Fruit fly (Drosophila melanogaster) whole organism, embryonic: Measurements from ENCODE around the gene CG17646.

Experiments used
- CG10959 ChIP-seq: fragments of 200-800 bp; sonication (Bioruptor generic); IDR thresholded peaks from 2 replicates; pipeline ENCODE4 v1.3.6; 2022; ENCODE audit warnings: missing biosample characterization, missing genetic modification characterization
- CG11504 ChIP-seq: fragments of 200-800 bp; sonication (Bioruptor generic); optimal IDR thresholded peaks from 3 replicates; lab custom pipeline; 2019; ENCODE audit warnings: missing biosample characterization, mild to moderate bottlenecking, missing genetic modification characterization, moderate library complexity
- CG12071 ChIP-seq: fragments of 200-800 bp; sonication (Bioruptor generic); optimal IDR thresholded peaks from 3 replicates; lab custom pipeline; 2018; ENCODE audit warnings: missing biosample characterization, mild to moderate bottlenecking, missing genetic modification characterization
- CG12299 ChIP-seq: fragments of 200-800 bp; sonication (Bioruptor generic); optimal IDR thresholded peaks from 2 replicates; lab custom pipeline; 2018; ENCODE audit warnings: missing biosample characterization, mild to moderate bottlenecking, missing genetic modification characterization
- CG13775 ChIP-seq: fragments of 200-800 bp; sonication (Bioruptor generic); optimal IDR thresholded peaks from 3 replicates; lab custom pipeline; 2017; ENCODE audit warnings: missing biosample characterization, mild to moderate bottlenecking, missing genetic modification characterization
- CG14667 ChIP-seq: fragments of 200-800 bp; sonication (Bioruptor generic); IDR thresholded peaks from 2 replicates; pipeline ENCODE4 v1.3.6; 2022; ENCODE audit warnings: missing biosample characterization, missing genetic modification characterization
- CG15696 ChIP-seq: fragments of 200-800 bp; sonication (Bioruptor generic); optimal IDR thresholded peaks from 2 replicates; lab custom pipeline; 2019; ENCODE audit warnings: missing biosample characterization, mild to moderate bottlenecking, missing genetic modification characterization, moderate library complexity
- CG1647 ChIP-seq: fragments of 200-800 bp; sonication (Bioruptor generic); optimal IDR thresholded peaks from 3 replicates; lab custom pipeline; 2016; ENCODE audit warnings: missing biosample characterization, missing genetic modification characterization
- CG18262 ChIP-seq: fragments of 200-800 bp; optimal IDR thresholded peaks from 3 replicates; lab custom pipeline; 2019; ENCODE audit warnings: missing biosample characterization, mild to moderate bottlenecking, missing genetic modification characterization, moderate library complexity
- CG2116 ChIP-seq: fragments of 200-800 bp; sonication (Bioruptor generic); optimal IDR thresholded peaks from 3 replicates; lab custom pipeline; 2018; ENCODE audit warnings: missing biosample characterization, mild to moderate bottlenecking, missing genetic modification characterization
- CG2120 ChIP-seq: fragments of 200-800 bp; sonication (Bioruptor generic); optimal IDR thresholded peaks from 3 replicates; lab custom pipeline; 2016; ENCODE audit warnings: missing biosample characterization, missing genetic modification characterization
- CG34376 ChIP-seq: fragments of 200-800 bp; sonication (Bioruptor generic); optimal IDR thresholded peaks from 2 replicates; lab custom pipeline; 2018; ENCODE audit warnings: missing biosample characterization, mild to moderate bottlenecking, missing genetic modification characterization
- CG3995 ChIP-seq: fragments of 200-800 bp; sonication (Bioruptor generic); optimal IDR thresholded peaks from 3 replicates; lab custom pipeline; 2016; ENCODE audit warnings: missing biosample characterization, missing genetic modification characterization
- CG42726 ChIP-seq: fragments of 200-800 bp; sonication (Bioruptor generic); IDR thresholded peaks from 2 replicates; pipeline ENCODE4 v1.3.6; 2022; ENCODE audit warnings: missing biosample characterization, missing genetic modification characterization; ENCODE audit not compliant: partially characterized antibody
- CG4707 ChIP-seq: fragments of 200-800 bp; sonication (Bioruptor generic); optimal IDR thresholded peaks from 2 replicates; lab custom pipeline; 2018; ENCODE audit warnings: missing biosample characterization, mild to moderate bottlenecking, missing genetic modification characterization, moderate library complexity
- CG7556 ChIP-seq: fragments of 200-800 bp; sonication (Bioruptor generic); optimal IDR thresholded peaks from 2 replicates; lab custom pipeline; 2017; ENCODE audit warnings: missing biosample characterization, mild to moderate bottlenecking, missing genetic modification characterization
- Chrac-16 ChIP-seq: fragments of 200-800 bp; sonication (Bioruptor generic); optimal IDR thresholded peaks from 3 replicates; lab custom pipeline; 2016; ENCODE audit warnings: missing biosample characterization, missing genetic modification characterization
- D ChIP-seq, 2 experiments: fragments of 200-800 bp in 1 of 2; fragments of >200 bp in 1 of 2; sonication (Bioruptor generic) in 1 of 2; optimal IDR thresholded peaks; 2 replicates in 1 of 2; 3 replicates in 1 of 2; lab custom pipeline; 2017; ENCODE audit warnings: mild to moderate bottlenecking in 1 of 2, missing biosample characterization in 1 of 2, missing genetic modification characterization in 1 of 2, missing genetic modification reagents in 1 of 2
- Dll ChIP-seq: fragments of 200-800 bp; sonication (Bioruptor generic); IDR thresholded peaks from 4 replicates; pipeline ENCODE4 v1.3.6; 2022; ENCODE audit warnings: missing biosample characterization, missing genetic modification characterization; ENCODE audit not compliant: partially characterized antibody
- HLH54F ChIP-seq: fragments of 200-800 bp; sonication (Bioruptor generic); optimal IDR thresholded peaks from 3 replicates; lab custom pipeline; 2016; ENCODE audit warnings: missing biosample characterization, missing genetic modification characterization
- Lhr ChIP-seq: fragments of 200-800 bp; sonication (Bioruptor generic); optimal IDR thresholded peaks from 3 replicates; lab custom pipeline; 2017; ENCODE audit warnings: mild to moderate bottlenecking, missing biosample characterization, missing genetic modification reagents, missing genetic modification characterization
- Lim3 ChIP-seq: fragments of 200-800 bp; sonication (Bioruptor generic); IDR thresholded peaks from 2 replicates; pipeline ENCODE4 v1.3.6; 2022; ENCODE audit warnings: missing biosample characterization, missing genetic modification characterization
- Med ChIP-seq: fragments of 200-800 bp; sonication (Bioruptor generic); peaks from one replicate; lab custom pipeline; 2016; ENCODE audit warnings: missing biosample characterization, missing genetic modification characterization, mild to moderate bottlenecking, inconsistent platforms, moderate library complexity
- Optix ChIP-seq: fragments of 200-800 bp; sonication (Bioruptor generic); IDR thresholded peaks from 3 replicates; pipeline ENCODE4 v1.3.6; 2022; ENCODE audit warnings: missing biosample characterization, missing genetic modification characterization
- Pdp1 ChIP-seq, 2 experiments: fragments of 200-800 bp; sonication (Bioruptor generic); optimal IDR thresholded peaks; 3 replicates each; lab custom pipeline; 2016; ENCODE audit warnings: missing biosample characterization in 2 of 2, missing genetic modification characterization in 2 of 2, mild to moderate bottlenecking in 1 of 2, moderate library complexity in 1 of 2
- Xbp1 ChIP-seq: fragments of 200-800 bp; sonication (Bioruptor generic); optimal IDR thresholded peaks from 3 replicates; lab custom pipeline; 2016; ENCODE audit warnings: missing biosample characterization, mild to moderate bottlenecking, missing genetic modification characterization
- YL-1 ChIP-seq: fragments of 200-800 bp; sonication (Bioruptor generic); optimal IDR thresholded peaks from 3 replicates; lab custom pipeline; 2017; ENCODE audit warnings: missing biosample characterization, mild to moderate bottlenecking, missing genetic modification characterization
- bsh ChIP-seq, 2 experiments: fragments of 200-800 bp; sonication (Bioruptor generic); optimal IDR thresholded peaks; 2 replicates each; lab custom pipeline; 2017 to 2018; ENCODE audit warnings: mild to moderate bottlenecking in 2 of 2, missing biosample characterization in 2 of 2, missing genetic modification characterization in 2 of 2, moderate library complexity in 1 of 2
- corto ChIP-seq: fragments of 200-800 bp; sonication (Bioruptor generic); optimal IDR thresholded peaks from 2 replicates; lab custom pipeline; 2016; ENCODE audit warnings: missing biosample characterization, mild to moderate bottlenecking, missing genetic modification characterization, moderate library complexity
- crp ChIP-seq, 2 experiments: fragments of 200-800 bp; sonication (Bioruptor generic); optimal IDR thresholded peaks; 2 replicates in 1 of 2; 3 replicates in 1 of 2; lab custom pipeline; 2017; ENCODE audit warnings: missing biosample characterization in 2 of 2, missing genetic modification characterization in 2 of 2, mild to moderate bottlenecking in 1 of 2, moderate library complexity in 1 of 2
- dati ChIP-seq: fragments of 200-800 bp; sonication (Bioruptor generic); IDR thresholded peaks from 2 replicates; pipeline ENCODE4 v1.3.6; 2022; ENCODE audit warnings: missing biosample characterization, missing genetic modification characterization
- disco-r ChIP-seq: fragments of 200-800 bp; sonication (Bioruptor generic); optimal IDR thresholded peaks from 2 replicates; lab custom pipeline; 2016; ENCODE audit warnings: missing biosample characterization, missing genetic modification characterization
- grn ChIP-seq: fragments of 200-800 bp; sonication (Bioruptor generic); optimal IDR thresholded peaks from 3 replicates; lab custom pipeline; 2017; ENCODE audit warnings: missing biosample characterization, missing genetic modification characterization
- hb ChIP-seq: fragments of 200-800 bp; sonication (Bioruptor generic); IDR thresholded peaks from 3 replicates; pipeline ENCODE4 v1.3.6; 2022; ENCODE audit warnings: missing biosample characterization, missing genetic modification characterization; ENCODE audit not compliant: partially characterized antibody
- ind ChIP-seq: fragments of 200-800 bp; sonication (Bioruptor generic); optimal IDR thresholded peaks from 3 replicates; lab custom pipeline; 2016; ENCODE audit warnings: missing biosample characterization, missing genetic modification characterization
- kah ChIP-seq: fragments of 200-800 bp; sonication (Bioruptor generic); optimal IDR thresholded peaks from 2 replicates; lab custom pipeline; 2018; ENCODE audit warnings: missing biosample characterization, mild to moderate bottlenecking, missing genetic modification characterization
- lbe ChIP-seq: fragments of 200-800 bp; sonication (Bioruptor generic); optimal IDR thresholded peaks from 2 replicates; lab custom pipeline; 2016; ENCODE audit warnings: missing biosample characterization, mild to moderate bottlenecking, missing genetic modification characterization
- luna ChIP-seq: fragments of 200-800 bp; sonication (Bioruptor generic); optimal IDR thresholded peaks from 2 replicates; lab custom pipeline; 2016; ENCODE audit warnings: missing biosample characterization, missing genetic modification characterization
- nom ChIP-seq: fragments of 200-800 bp; sonication (Bioruptor generic); optimal IDR thresholded peaks from 2 replicates; lab custom pipeline; 2017; ENCODE audit warnings: missing biosample characterization, missing genetic modification characterization, mild to moderate bottlenecking, moderate library complexity, missing genetic modification reagents
- oc ChIP-seq: fragments of 200-800 bp; sonication (Bioruptor generic); optimal IDR thresholded peaks from 2 replicates; lab custom pipeline; 2018; ENCODE audit warnings: missing biosample characterization, mild to moderate bottlenecking, missing genetic modification characterization, moderate library complexity
- p53 ChIP-seq: fragments of 200-800 bp; sonication (Bioruptor generic); optimal IDR thresholded peaks from 2 replicates; lab custom pipeline; 2016; ENCODE audit warnings: missing biosample characterization, missing genetic modification characterization
- pb ChIP-seq: fragments of 200-800 bp; sonication (Bioruptor generic); optimal IDR thresholded peaks from 3 replicates; lab custom pipeline; 2016; ENCODE audit warnings: missing biosample characterization, missing genetic modification characterization
- peb ChIP-seq: fragments of 200-800 bp; sonication (Bioruptor generic); IDR thresholded peaks from 2 replicates; pipeline ENCODE4 v1.3.6; 2022; ENCODE audit warnings: missing biosample characterization, missing genetic modification characterization
- rib ChIP-seq: fragments of 200-800 bp; sonication (Bioruptor generic); IDR thresholded peaks from 2 replicates; pipeline ENCODE4 v1.3.6; 2022; ENCODE audit warnings: missing biosample characterization, missing genetic modification characterization
- seq ChIP-seq: fragments of 200-800 bp; sonication (Bioruptor generic); IDR thresholded peaks from 2 replicates; pipeline ENCODE4 v1.3.6; 2022; ENCODE audit warnings: missing biosample characterization, missing genetic modification characterization
- slou ChIP-seq: fragments of 200-800 bp; sonication (Bioruptor generic); optimal IDR thresholded peaks from 3 replicates; lab custom pipeline; 2016; ENCODE audit warnings: missing biosample characterization, missing genetic modification characterization
- wek ChIP-seq: fragments of 200-800 bp; sonication (Bioruptor generic); optimal IDR thresholded peaks from 3 replicates; lab custom pipeline; 2018; ENCODE audit warnings: missing biosample characterization, mild to moderate bottlenecking, missing genetic modification characterization, moderate library complexity
- z ChIP-seq: fragments of 200-800 bp; sonication (Bioruptor generic); IDR thresholded peaks from 3 replicates; pipeline ENCODE4 v1.3.6; 2022; ENCODE audit warnings: missing biosample characterization, missing genetic modification characterization
- zfh2 ChIP-seq: fragments of 200-800 bp; sonication (Bioruptor generic); optimal IDR thresholded peaks from 2 replicates; lab custom pipeline; 2016; ENCODE audit warnings: missing biosample characterization, missing genetic modification characterization

Gene CG17646

dm6 chr2L:1737057-1737581, 4.8 kb downstream of the CG17646 start (continued):
- TF ChIP-seq bsh (GFP tag; optimal IDR thresholded peaks at IDR 0.05; lab: Kevin White, UChicago) = peak; percentile 69 to 90
- peak; percentile 89 to 92 for TF ChIP-seq Pdp1 (GFP tag; optimal IDR thresholded peaks at IDR 0.05; lab: Kevin White, UChicago)
- peak in 1 of 2 experiments; percentile 53 for TF ChIP-seq crp (GFP tag; optimal IDR thresholded peaks at IDR 0.05; lab: Kevin White, UChicago)
- TF ChIP-seq ind (GFP tag; lab: Kevin White, UChicago) = peak; percentile 90
- TF ChIP-seq CG13775 (GFP tag; lab: Kevin White, UChicago) = peak; percentile 84
- TF ChIP-seq Optix (GFP tag; lab: Robert Waterston, UW) = peak; percentile 80; the same call in 2 of the 3 replicates
- peak; percentile 81 for TF ChIP-seq pb (GFP tag; lab: Kevin White, UChicago)
- peak; percentile 90 for TF ChIP-seq CG18262 (tag; lab: Kevin White, UChicago)
- no peak for TF ChIP-seq z (GFP tag; lab: Robert Waterston, UW)
- peak; percentile 85 for TF ChIP-seq disco-r (GFP tag; lab: Kevin White, UChicago)
- peak; percentile 12 for TF ChIP-seq nom
- peak; percentile 98 for TF ChIP-seq Med
- peak; percentile 30 for TF ChIP-seq kah (GFP tag; lab: Kevin White, UChicago)
- peak; percentile 47; the same call in 1 of the 2 replicates for TF ChIP-seq Lim3 (GFP tag; lab: Robert Waterston, UW)
- TF ChIP-seq luna (GFP tag; lab: Kevin White, UChicago) = peak; percentile 47
- TF ChIP-seq grn (GFP tag; lab: Kevin White, UChicago) = peak; percentile 20
- TF ChIP-seq Dll (GFP tag; lab: Robert Waterston, UW) = no peak
- TF ChIP-seq corto (GFP tag; lab: Kevin White, UChicago) = no peak
- no peak for TF ChIP-seq wek (GFP tag; lab: Kevin White, UChicago)
- peak; percentile 90 for TF ChIP-seq oc (tag; lab: Kevin White, UChicago)
- TF ChIP-seq CG2116 (GFP tag; lab: Kevin White, UChicago) = peak; percentile 59
- peak; percentile 62 for TF ChIP-seq CG1647 (GFP tag; lab: Kevin White, UChicago)
- peak; percentile 88 for TF ChIP-seq zfh2
- peak; percentile 92 for TF ChIP-seq Xbp1 (GFP tag; lab: Kevin White, UChicago)
- peak; percentile 89 for TF ChIP-seq CG11504 (tag; lab: Kevin White, UChicago)
- peak; percentile 55 for TF ChIP-seq CG10959 (GFP tag; lab: Robert Waterston, UW)
- peak; percentile 82 for TF ChIP-seq peb (GFP tag; lab: Robert Waterston, UW)
- peak; percentile 89 for TF ChIP-seq Chrac-16 (GFP tag; lab: Kevin White, UChicago)
- peak; percentile 69 for TF ChIP-seq dati (GFP tag; lab: Robert Waterston, UW)
- TF ChIP-seq CG34376 (GFP tag; lab: Kevin White, UChicago) = peak; percentile 19
- TF ChIP-seq CG15696 (tag; lab: Kevin White, UChicago) = peak; percentile 57
- no peak for TF ChIP-seq YL-1 (GFP tag; lab: Kevin White, UChicago)
- peak; percentile 89 for TF ChIP-seq CG7556 (GFP tag; lab: Kevin White, UChicago)
- peak; percentile 89 for TF ChIP-seq HLH54F
- TF ChIP-seq CG12299 (tag; lab: Kevin White, UChicago) = peak; percentile 31
- TF ChIP-seq D (optimal IDR thresholded peaks at IDR 0.05; lab: Kevin White, UChicago) = no peak
- TF ChIP-seq D (GFP tag; optimal IDR thresholded peaks at IDR 0.05; lab: Kevin White, UChicago) = peak; percentile 88
- peak; percentile 68; the same call in 1 of the 2 replicates for TF ChIP-seq CG42726 (GFP tag; lab: Robert Waterston, UW)
- peak; percentile 48 for TF ChIP-seq CG3995 (GFP tag; lab: Kevin White, UChicago)
- TF ChIP-seq hb (GFP tag; lab: Robert Waterston, UW) = no peak
- TF ChIP-seq CG2120 = peak; percentile 94
- TF ChIP-seq CG12071 = peak; percentile 65
- no peak for TF ChIP-seq rib (GFP tag; lab: Robert Waterston, UW)
- peak; percentile 35 for TF ChIP-seq CG4707 (GFP tag; lab: Kevin White, UChicago)
- TF ChIP-seq Lhr = peak; percentile 49
- TF ChIP-seq slou (GFP tag; lab: Kevin White, UChicago) = peak; percentile 74
- TF ChIP-seq CG14667 (GFP tag; lab: Robert Waterston, UW) = peak; percentile 85
- TF ChIP-seq lbe (GFP tag; lab: Kevin White, UChicago) = no peak
- TF ChIP-seq seq (GFP tag; lab: Robert Waterston, UW) = peak; percentile 88
- peak; percentile 30 for TF ChIP-seq p53 (GFP tag; lab: Kevin White, UChicago)
